Fruit fly (Drosophila melanogaster) whole organism, embryonic: ENCODE measurements around the gene meigo.

Source experiments
- Antp ChIP-seq: fragments of 200-800 bp; sonication (Bioruptor generic); optimal IDR thresholded peaks from 3 replicates; lab custom pipeline; 2016; ENCODE audit warnings: missing biosample characterization, missing genetic modification characterization
- B-H2 ChIP-seq: fragments of 200-800 bp; sonication (Bioruptor generic); optimal IDR thresholded peaks from 2 replicates; lab custom pipeline; 2018; ENCODE audit warnings: missing biosample characterization, mild to moderate bottlenecking, missing genetic modification characterization
- Bteb2 ChIP-seq: fragments of 200-800 bp; sonication (Bioruptor generic); optimal IDR thresholded peaks from 2 replicates; lab custom pipeline; 2016; ENCODE audit warnings: missing biosample characterization, missing genetic modification characterization
- CG10543 ChIP-seq: fragments of 200-800 bp; sonication (Bioruptor generic); optimal IDR thresholded peaks from 3 replicates; lab custom pipeline; 2017; ENCODE audit warnings: missing biosample characterization, mild to moderate bottlenecking, missing genetic modification characterization, moderate library complexity
- CG10959 ChIP-seq: fragments of 200-800 bp; sonication (Bioruptor generic); IDR thresholded peaks from 2 replicates; pipeline ENCODE4 v1.3.6; 2022; ENCODE audit warnings: missing biosample characterization, missing genetic modification characterization
- CG10979 ChIP-seq: fragments of 200-800 bp; sonication (Bioruptor generic); optimal IDR thresholded peaks from 2 replicates; lab custom pipeline; 2018; ENCODE audit warnings: missing biosample characterization, mild to moderate bottlenecking, missing genetic modification characterization, moderate library complexity
- CG12391 ChIP-seq: fragments of 200-800 bp; sonication (Bioruptor generic); optimal IDR thresholded peaks from 3 replicates; lab custom pipeline; 2018; ENCODE audit warnings: missing biosample characterization, mild to moderate bottlenecking, missing genetic modification characterization, moderate library complexity
- CG12659 ChIP-seq: fragments of 200-800 bp; sonication (Bioruptor generic); optimal IDR thresholded peaks from 3 replicates; lab custom pipeline; 2017; ENCODE audit warnings: mild to moderate bottlenecking, missing biosample characterization, missing genetic modification reagents, missing genetic modification characterization
- CG1529 ChIP-seq: fragments of 200-800 bp; sonication (Bioruptor generic); optimal IDR thresholded peaks from 3 replicates; lab custom pipeline; 2018; ENCODE audit warnings: missing biosample characterization, missing genetic modification characterization
- CG16813 ChIP-seq: fragments of 200-800 bp; sonication (Bioruptor generic); IDR thresholded peaks from 3 replicates; pipeline ENCODE4 v1.3.6; 2022; ENCODE audit warnings: missing biosample characterization, missing genetic modification characterization; ENCODE audit not compliant: partially characterized antibody
- CG17359 ChIP-seq: fragments of 200-800 bp; sonication (Bioruptor generic); optimal IDR thresholded peaks from 3 replicates; lab custom pipeline; 2018; ENCODE audit warnings: missing biosample characterization, mild to moderate bottlenecking, missing genetic modification characterization, moderate library complexity
- CG18476 ChIP-seq: fragments of 200-800 bp; sonication (Bioruptor generic); optimal IDR thresholded peaks from 2 replicates; lab custom pipeline; 2016; ENCODE audit warnings: missing biosample characterization, mild to moderate bottlenecking, missing genetic modification characterization
- CG2120 ChIP-seq: fragments of 200-800 bp; sonication (Bioruptor generic); optimal IDR thresholded peaks from 3 replicates; lab custom pipeline; 2016; ENCODE audit warnings: missing biosample characterization, missing genetic modification characterization
- CG2712 ChIP-seq: fragments of 200-800 bp; optimal IDR thresholded peaks from 3 replicates; lab custom pipeline; 2019; ENCODE audit warnings: missing biosample characterization, mild to moderate bottlenecking, missing genetic modification characterization, moderate library complexity
- CG2889 ChIP-seq: fragments of 200-800 bp; sonication (Bioruptor generic); IDR thresholded peaks from 3 replicates; pipeline ENCODE4 v1.3.6; 2022; ENCODE audit warnings: missing biosample characterization, missing genetic modification characterization
- CG31388 ChIP-seq: fragments of 200-800 bp; sonication (Bioruptor generic); optimal IDR thresholded peaks from 2 replicates; lab custom pipeline; 2016; ENCODE audit warnings: missing biosample characterization, missing genetic modification characterization
- CG32772 ChIP-seq: fragments of 200-800 bp; sonication (Bioruptor generic); IDR thresholded peaks from 2 replicates; pipeline ENCODE4 v1.3.6; 2022; ENCODE audit warnings: missing biosample characterization, missing genetic modification characterization
- CG5245 ChIP-seq: fragments of 200-800 bp; sonication (Bioruptor generic); optimal IDR thresholded peaks from 3 replicates; lab custom pipeline; 2016; ENCODE audit warnings: missing biosample characterization, missing genetic modification characterization
- CG6175 ChIP-seq: fragments of 200-800 bp; sonication (Bioruptor generic); IDR thresholded peaks from 3 replicates; pipeline ENCODE4 v1.3.6; 2022; ENCODE audit warnings: missing biosample characterization, missing genetic modification characterization
- CG6791 ChIP-seq: fragments of 200-800 bp; sonication (Bioruptor generic); IDR thresholded peaks from 3 replicates; pipeline ENCODE4 v1.3.6; 2022; ENCODE audit warnings: missing biosample characterization, missing genetic modification characterization; ENCODE audit not compliant: partially characterized antibody
- CG7271 ChIP-seq: fragments of 200-800 bp; sonication (Bioruptor generic); optimal IDR thresholded peaks from 2 replicates; lab custom pipeline; 2018; ENCODE audit warnings: missing biosample characterization, mild to moderate bottlenecking, missing genetic modification characterization, moderate library complexity
- CG7372 ChIP-seq: fragments of 200-800 bp; sonication (Bioruptor generic); IDR thresholded peaks from 2 replicates; pipeline ENCODE4 v1.3.6; 2022; ENCODE audit warnings: missing biosample characterization, missing genetic modification characterization
- CG7745 ChIP-seq: fragments of 200-800 bp; sonication (Bioruptor generic); optimal IDR thresholded peaks from 2 replicates; lab custom pipeline; 2018; ENCODE audit warnings: missing biosample characterization, mild to moderate bottlenecking, missing genetic modification characterization, moderate library complexity
- CG7839 ChIP-seq: fragments of 200-800 bp; sonication (Bioruptor generic); optimal IDR thresholded peaks from 3 replicates; lab custom pipeline; 2018; ENCODE audit warnings: missing biosample characterization, mild to moderate bottlenecking, missing genetic modification characterization, moderate library complexity
- CG8944 ChIP-seq: fragments of 200-800 bp; sonication (Bioruptor generic); optimal IDR thresholded peaks from 3 replicates; lab custom pipeline; 2016; ENCODE audit warnings: missing biosample characterization, missing genetic modification characterization
- CG9609 ChIP-seq: fragments of 200-800 bp; sonication (Bioruptor generic); optimal IDR thresholded peaks from 3 replicates; lab custom pipeline; 2016; ENCODE audit warnings: missing biosample characterization, missing genetic modification characterization
- Dll ChIP-seq: fragments of 200-800 bp; sonication (Bioruptor generic); IDR thresholded peaks from 4 replicates; pipeline ENCODE4 v1.3.6; 2022; ENCODE audit warnings: missing biosample characterization, missing genetic modification characterization; ENCODE audit not compliant: partially characterized antibody
- Doc2 ChIP-seq: fragments of 200-800 bp; sonication (Bioruptor generic); IDR thresholded peaks from 2 replicates; pipeline ENCODE4 v1.3.6; 2022; ENCODE audit warnings: missing biosample characterization, missing genetic modification characterization
- Elba2 ChIP-seq: fragments of 200-800 bp; sonication (Bioruptor generic); optimal IDR thresholded peaks from 3 replicates; lab custom pipeline; 2016; ENCODE audit warnings: missing biosample characterization, missing genetic modification characterization
- Fer3 ChIP-seq: fragments of 200-800 bp; sonication (Bioruptor generic); optimal IDR thresholded peaks from 2 replicates; lab custom pipeline; 2018; ENCODE audit warnings: missing biosample characterization, mild to moderate bottlenecking, missing genetic modification characterization, moderate library complexity
- Hsf ChIP-seq: fragments of 200-800 bp; sonication (Bioruptor generic); optimal IDR thresholded peaks from 3 replicates; lab custom pipeline; 2016; ENCODE audit warnings: missing biosample characterization, missing genetic modification characterization
- Kr ChIP-seq: fragments of 200-800 bp; sonication (Bioruptor generic); optimal IDR thresholded peaks from 2 replicates; lab custom pipeline; 2017; ENCODE audit warnings: missing biosample characterization, mild to moderate bottlenecking, missing genetic modification characterization
- Mes4 ChIP-seq: fragments of 200-800 bp; sonication (Bioruptor generic); optimal IDR thresholded peaks from 2 replicates; lab custom pipeline; 2016; ENCODE audit warnings: missing biosample characterization, missing genetic modification characterization
- Oaz ChIP-seq: fragments of 200-800 bp; sonication (Bioruptor generic); IDR thresholded peaks from 2 replicates; pipeline ENCODE4 v1.3.6; 2022; ENCODE audit warnings: missing biosample characterization, missing genetic modification characterization
- Stat92E ChIP-seq, 3 experiments: fragments of >200 bp in 2 of 3; fragments of 200-800 bp in 1 of 3; sonication (Bioruptor generic) in 1 of 3; optimal IDR thresholded peaks; 2 replicates each; lab custom pipeline; 2017 to 2019; ENCODE audit warnings: missing biosample characterization in 3 of 3, missing genetic modification characterization in 3 of 3, mild to moderate bottlenecking in 1 of 3, moderate library complexity in 1 of 3
- bab2 ChIP-seq: fragments of 200-800 bp; sonication (Bioruptor generic); optimal IDR thresholded peaks from 2 replicates; lab custom pipeline; 2016; ENCODE audit warnings: missing biosample characterization, missing genetic modification characterization
- bcd ChIP-seq: fragments of 200-800 bp; sonication (Bioruptor generic); optimal IDR thresholded peaks from 2 replicates; lab custom pipeline; 2017; ENCODE audit warnings: missing biosample characterization, mild to moderate bottlenecking, missing genetic modification characterization
- corto ChIP-seq: fragments of 200-800 bp; sonication (Bioruptor generic); optimal IDR thresholded peaks from 2 replicates; lab custom pipeline; 2016; ENCODE audit warnings: missing biosample characterization, mild to moderate bottlenecking, missing genetic modification characterization, moderate library complexity
- ewg ChIP-seq: fragments of 200-800 bp; sonication (Bioruptor generic); optimal IDR thresholded peaks from 3 replicates; lab custom pipeline; 2017; ENCODE audit warnings: mild to moderate bottlenecking, missing biosample characterization, missing genetic modification reagents, missing genetic modification characterization
- gcm2 ChIP-seq: fragments of 200-800 bp; sonication (Bioruptor generic); optimal IDR thresholded peaks from 2 replicates; lab custom pipeline; 2016; ENCODE audit warnings: missing biosample characterization, missing genetic modification characterization
- gsb ChIP-seq: fragments of 200-800 bp; sonication (Bioruptor generic); IDR thresholded peaks from 2 replicates; pipeline ENCODE4 v1.3.6; 2022; ENCODE audit warnings: missing biosample characterization, missing genetic modification characterization
- gsb-n ChIP-seq: fragments of 200-800 bp; sonication (Bioruptor generic); optimal IDR thresholded peaks from 3 replicates; lab custom pipeline; 2018; ENCODE audit warnings: missing biosample characterization, mild to moderate bottlenecking, missing genetic modification characterization
- hbn ChIP-seq: fragments of 200-800 bp; sonication (Bioruptor generic); IDR thresholded peaks from 2 replicates; pipeline ENCODE4 v1.3.6; 2022; ENCODE audit warnings: missing biosample characterization, missing genetic modification characterization; ENCODE audit not compliant: partially characterized antibody
- hkb ChIP-seq, 2 experiments: fragments of 200-800 bp in 1 of 2; fragments of >200 bp in 1 of 2; sonication (Bioruptor generic) in 1 of 2; IDR thresholded peaks in 1 of 2; optimal IDR thresholded peaks in 1 of 2; 2 replicates each; pipeline versions ENCODE4 v1.3.6 to Lab custom; 2017 to 2022; ENCODE audit warnings: missing biosample characterization in 1 of 2, missing genetic modification characterization in 1 of 2
- lmd ChIP-seq: fragments of 200-800 bp; sonication (Bioruptor generic); IDR thresholded peaks from 2 replicates; pipeline ENCODE4 v1.3.6; 2022; ENCODE audit warnings: missing biosample characterization, missing genetic modification characterization
- luna ChIP-seq: fragments of 200-800 bp; sonication (Bioruptor generic); optimal IDR thresholded peaks from 2 replicates; lab custom pipeline; 2016; ENCODE audit warnings: missing biosample characterization, missing genetic modification characterization
- p53 ChIP-seq: fragments of 200-800 bp; sonication (Bioruptor generic); optimal IDR thresholded peaks from 2 replicates; lab custom pipeline; 2016; ENCODE audit warnings: missing biosample characterization, missing genetic modification characterization
- pnt ChIP-seq: fragments of 200-800 bp; sonication (Bioruptor generic); optimal IDR thresholded peaks from 3 replicates; lab custom pipeline; 2016; ENCODE audit warnings: missing biosample characterization, missing genetic modification characterization
- unpg ChIP-seq: fragments of 200-800 bp; sonication (Bioruptor generic); optimal IDR thresholded peaks from 3 replicates; lab custom pipeline; 2018; ENCODE audit warnings: missing biosample characterization, mild to moderate bottlenecking, missing genetic modification characterization, moderate library complexity

The meigo gene

dm6 chr3R:21127352-21127985 lies 10.6 kb upstream of the meigo start, which contains the start of the genes slmb and CG5793 (continued):
- TF ChIP-seq corto (GFP tag; lab: Kevin White, UChicago) (no peak), CG2889 (GFP tag; lab: Robert Waterston, UW) (no peak), Doc2 (no peak), CG8944 (GFP tag; lab: Kevin White, UChicago) (peak; percentile 54), CG9609 (GFP tag; lab: Kevin White, UChicago) (peak; percentile 43), CG16813 (peak; percentile 63), CG6791 (GFP tag; lab: Robert Waterston, UW) (peak; percentile 65), Fer3 (peak; percentile 18), CG7372 (GFP tag; lab: Robert Waterston, UW) (0 out of 2 replicates have a peak, but pooled peaks have one; percentile 17), gsb-n (tag; lab: Kevin White, UChicago) (peak; percentile 25), Dll (GFP tag; lab: Robert Waterston, UW) (peak; percentile 69), B-H2 (GFP tag; lab: Kevin White, UChicago) (peak; percentile 34), CG7745 (tag; lab: Kevin White, UChicago) (no peak), pnt (GFP tag; lab: Kevin White, UChicago) (peak; percentile 12), CG7839 (no peak), ewg (GFP tag; lab: Kevin White, UChicago) (no peak), unpg (GFP tag; lab: Kevin White, UChicago) (peak; percentile 33), CG6175 (GFP tag; lab: Robert Waterston, UW) (no peak), lmd (GFP tag; lab: Robert Waterston, UW) (peak; percentile 8; the same call in 1 of the 2 replicates), bab2 (GFP tag; lab: Kevin White, UChicago) (peak; percentile 43), p53 (GFP tag; lab: Kevin White, UChicago) (peak; percentile 24), CG10959 (GFP tag; lab: Robert Waterston, UW) (no peak), bcd (GFP tag; lab: Kevin White, UChicago) (peak; percentile 53), CG18476 (GFP tag; lab: Kevin White, UChicago) (no peak), CG1529 (GFP tag; lab: Kevin White, UChicago) (no peak), Elba2 (GFP tag; lab: Kevin White, UChicago) (no peak), Hsf (GFP tag; lab: Kevin White, UChicago) (peak; percentile 35), CG10543 (GFP tag; lab: Kevin White, UChicago) (peak; percentile 53), CG10979 (tag; lab: Kevin White, UChicago) (no peak), CG5245 (GFP tag; lab: Kevin White, UChicago) (peak; percentile 19), Stat92E (GFP tag; optimal IDR thresholded peaks at IDR 0.05; lab: Kevin White, UChicago) (no peak), CG32772 (GFP tag; lab: Robert Waterston, UW) (no peak), gcm2 (no peak), luna (GFP tag; lab: Kevin White, UChicago) (peak; percentile 9), CG17359 (tag; lab: Kevin White, UChicago) (no peak), hkb (optimal IDR thresholded peaks at IDR 0.05; lab: Kevin White, UChicago) (no peak), hkb (GFP tag; IDR thresholded peaks at IDR 0.05; lab: Robert Waterston, UW) (peak; percentile 37; the same call in 1 of the 2 replicates), CG12659 (GFP tag; lab: Kevin White, UChicago) (peak; percentile 81), Oaz (GFP tag; lab: Robert Waterston, UW) (no peak), hbn (0 out of 2 replicates have a peak, but pooled peaks have one; percentile 46), Antp (peak; percentile 60), CG2712 (tag; lab: Kevin White, UChicago) (peak; percentile 28), CG31388 (GFP tag; lab: Kevin White, UChicago) (no peak), CG7271 (tag; lab: Kevin White, UChicago) (no peak), gsb (GFP tag; lab: Robert Waterston, UW) (no peak), CG2120 (GFP tag; lab: Kevin White, UChicago) (peak; percentile 79), CG12391 (tag; lab: Kevin White, UChicago) (peak; percentile 34), Mes4 (peak; percentile 23), Bteb2 (GFP tag; lab: Kevin White, UChicago) (no peak), Kr (no peak)
